ENCODE assay signal across 4 fruit fly cellular contexts in genomic region chr2L:1632730-1633172, dm6.
TF ChIP-seq lines count a peak whose summit lies in the region.

No protein-coding gene starts in this region.

- no peak for TF ChIP-seq CTCF in whole organism, embryonic (GFP tag; optimal IDR thresholded peaks at IDR 0.05; lab: Kevin White, UChicago)

TF ChIP-seq in whole organism, embryonic, 481 proteins besides CTCF, POLR2A, EP300 and RAD21 (continues in another document):
- TF ChIP-seq az2 (GFP tag; optimal IDR thresholded peaks at IDR 0.05; lab: Kevin White, UChicago) (peak; percentile 93), Dfd (GFP tag; optimal IDR thresholded peaks at IDR 0.05; lab: Kevin White, UChicago) (peak in 1 of 2 experiments; percentile 72), z (GFP tag; IDR thresholded peaks at IDR 0.05; lab: Robert Waterston, UW) (0 out of 3 replicates have a peak, but pooled peaks have one; percentile 56), kah (GFP tag; optimal IDR thresholded peaks at IDR 0.05; lab: Kevin White, UChicago) (peak; percentile 69), bbx (GFP tag; IDR thresholded peaks at IDR 0.05; lab: Robert Waterston, UW; ENCODE audit: partially characterized antibody) (no peak), Sry-δ (GFP tag; optimal IDR thresholded peaks at IDR 0.05; lab: Kevin White, UChicago) (peak; percentile 75), jumu (GFP tag; optimal IDR thresholded peaks at IDR 0.05; lab: Kevin White, UChicago) (peak; percentile 81), Mad (GFP tag; optimal IDR thresholded peaks at IDR 0.05; lab: Kevin White, UChicago) (peak; percentile 91), HLH54F (GFP tag; optimal IDR thresholded peaks at IDR 0.05; lab: Kevin White, UChicago) (peak; percentile 95), sens (GFP tag; lab: Kevin White, UChicago) (peak; percentile 99), lbe (GFP tag; optimal IDR thresholded peaks at IDR 0.05; lab: Kevin White, UChicago) (no peak), CG2889 (GFP tag; IDR thresholded peaks at IDR 0.05; lab: Robert Waterston, UW) (peak; percentile 96), CG10321 (GFP tag; IDR thresholded peaks at IDR 0.05; lab: Robert Waterston, UW) (peak; percentile 87), crol (GFP tag; IDR thresholded peaks at IDR 0.05; lab: Robert Waterston, UW) (peak; percentile 67), CG30020 (tag; optimal IDR thresholded peaks at IDR 0.05; lab: Kevin White, UChicago) (peak; percentile 65), CG12071 (GFP tag; optimal IDR thresholded peaks at IDR 0.05; lab: Kevin White, UChicago) (peak; percentile 90), CG8924 (tag; optimal IDR thresholded peaks at IDR 0.05; lab: Kevin White, UChicago) (peak; percentile 90), pfk (GFP tag; optimal IDR thresholded peaks at IDR 0.05; lab: Kevin White, UChicago) (no peak), CG11456 (GFP tag; IDR thresholded peaks at IDR 0.05; lab: Robert Waterston, UW) (peak; percentile 99), YL-1 (GFP tag; optimal IDR thresholded peaks at IDR 0.05; lab: Kevin White, UChicago) (peak; percentile 51), Atf6 (GFP tag; IDR thresholded peaks at IDR 0.05; lab: Robert Waterston, UW) (peak; percentile 99), Spps (tag; optimal IDR thresholded peaks at IDR 0.05; lab: Kevin White, UChicago) (no peak), Dek (tag; optimal IDR thresholded peaks at IDR 0.05; lab: Kevin White, UChicago) (peak; percentile 95)

TF ChIP-seq in whole organism, prepupa, 60 proteins besides CTCF, POLR2A, EP300 and RAD21 (continues in another document):
- TF ChIP-seq Gug (GFP tag; IDR thresholded peaks at IDR 0.05; lab: Robert Waterston, UW) (peak; percentile 70), CG11294 (GFP tag; IDR thresholded peaks at IDR 0.05; lab: Robert Waterston, UW) (peak; percentile 85), esn (GFP tag; optimal IDR thresholded peaks at IDR 0.05; lab: Kevin White, UChicago) (no peak), CG10631 (GFP tag; optimal IDR thresholded peaks at IDR 0.05; lab: Kevin White, UChicago) (peak; percentile 17), Ets21C (GFP tag; optimal IDR thresholded peaks at IDR 0.05; lab: Kevin White, UChicago) (no peak), ss (GFP tag; optimal IDR thresholded peaks at IDR 0.05; lab: Kevin White, UChicago) (no peak), dac (GFP tag; optimal IDR thresholded peaks at IDR 0.05; lab: Kevin White, UChicago) (no peak), CG31627 (GFP tag; optimal IDR thresholded peaks at IDR 0.05; lab: Kevin White, UChicago) (peak; percentile 6), net (GFP tag; optimal IDR thresholded peaks at IDR 0.05; lab: Kevin White, UChicago) (no peak), CG1621 (tag; optimal IDR thresholded peaks at IDR 0.05; lab: Kevin White, UChicago) (no peak), Hr4 (GFP tag; optimal IDR thresholded peaks at IDR 0.05; lab: Kevin White, UChicago) (peak; percentile 51), Sox15 (GFP tag; optimal IDR thresholded peaks at IDR 0.05; lab: Kevin White, UChicago) (no peak), CG4318 (GFP tag; optimal IDR thresholded peaks at IDR 0.05; lab: Kevin White, UChicago) (peak; percentile 38), OdsH (GFP tag; optimal IDR thresholded peaks at IDR 0.05; lab: Kevin White, UChicago) (peak; percentile 50), salr (GFP tag; optimal IDR thresholded peaks at IDR 0.05; lab: Kevin White, UChicago) (no peak), CG6854 (GFP tag; optimal IDR thresholded peaks at IDR 0.05; lab: Kevin White, UChicago) (no peak), CG6163 (GFP tag; IDR thresholded peaks at IDR 0.05; lab: Robert Waterston, UW) (peak; percentile 82), Sox14 (GFP tag; optimal IDR thresholded peaks at IDR 0.05; lab: Kevin White, UChicago) (peak; percentile 1), achi (GFP tag; optimal IDR thresholded peaks at IDR 0.05; lab: Kevin White, UChicago) (peak; percentile 39), eg (GFP tag; IDR thresholded peaks at IDR 0.05; lab: Robert Waterston, UW) (peak; percentile 89), CG6808 (GFP tag; optimal IDR thresholded peaks at IDR 0.05; lab: Kevin White, UChicago) (no peak), Eip78C (GFP tag; lab: Kevin White, UChicago) (peak; percentile 60), Lpt (GFP tag; optimal IDR thresholded peaks at IDR 0.05; lab: Kevin White, UChicago) (peak; percentile 33), CG6792 (GFP tag; optimal IDR thresholded peaks at IDR 0.05; lab: Kevin White, UChicago) (no peak), CG7368 (GFP tag; optimal IDR thresholded peaks at IDR 0.05; lab: Kevin White, UChicago) (no peak)

TF ChIP-seq in whole organism, pupa, 21 proteins besides CTCF, POLR2A, EP300 and RAD21:
- peak; percentile 77 for TF ChIP-seq CG10348 (GFP tag; IDR thresholded peaks at IDR 0.05; lab: Robert Waterston, UW)
- TF ChIP-seq Ets98B (GFP tag; IDR thresholded peaks at IDR 0.05; lab: Robert Waterston, UW) = peak; percentile 83
- no peak for TF ChIP-seq CG9948 (tag; optimal IDR thresholded peaks at IDR 0.05; lab: Kevin White, UChicago)
- no peak for TF ChIP-seq CG8159 (tag; optimal IDR thresholded peaks at IDR 0.05; lab: Kevin White, UChicago)
- no peak for TF ChIP-seq EcR (GFP tag; optimal IDR thresholded peaks at IDR 0.05; lab: Kevin White, UChicago)
- TF ChIP-seq fd96Ca (GFP tag; IDR thresholded peaks at IDR 0.05; lab: Robert Waterston, UW) = peak; percentile 75
- peak; percentile 31 for TF ChIP-seq CG8301 (tag; optimal IDR thresholded peaks at IDR 0.05; lab: Kevin White, UChicago)
- TF ChIP-seq CG17806 (tag; optimal IDR thresholded peaks at IDR 0.05; lab: Kevin White, UChicago) = no peak
- no peak for TF ChIP-seq Snoo (tag; optimal IDR thresholded peaks at IDR 0.05; lab: Kevin White, UChicago)
- TF ChIP-seq CG15710 (tag; optimal IDR thresholded peaks at IDR 0.05; lab: Kevin White, UChicago) = no peak
- peak; percentile 32 for TF ChIP-seq CG14655 (GFP tag; optimal IDR thresholded peaks at IDR 0.05; lab: Kevin White, UChicago)
- peak; percentile 75; the same call in 1 of the 2 replicates for TF ChIP-seq CG12605 (GFP tag; IDR thresholded peaks at IDR 0.05; lab: Robert Waterston, UW)
- TF ChIP-seq rn (GFP tag; IDR thresholded peaks at IDR 0.05; lab: Robert Waterston, UW) = 0 out of 2 replicates have a peak, but pooled peaks have one; percentile 3
- no peak for TF ChIP-seq CG34367 (tag; optimal IDR thresholded peaks at IDR 0.05; lab: Kevin White, UChicago)
- TF ChIP-seq gl (tag; optimal IDR thresholded peaks at IDR 0.05; lab: Kevin White, UChicago) = no peak
- no peak for TF ChIP-seq Pif1A (GFP tag; optimal IDR thresholded peaks at IDR 0.05; lab: Kevin White, UChicago)
- peak; percentile 87 for TF ChIP-seq CG4496 (GFP tag; IDR thresholded peaks at IDR 0.05; lab: Robert Waterston, UW)
- TF ChIP-seq CG32121 (GFP tag; IDR thresholded peaks at IDR 0.05; lab: Robert Waterston, UW) = peak; percentile 85; the same call in 1 of the 2 replicates
- no peak for TF ChIP-seq Pif1B (GFP tag; optimal IDR thresholded peaks at IDR 0.05; lab: Kevin White, UChicago)
- no peak for TF ChIP-seq CG13204 (GFP tag; optimal IDR thresholded peaks at IDR 0.05; lab: Kevin White, UChicago)
- TF ChIP-seq D1 (tag; optimal IDR thresholded peaks at IDR 0.05; lab: Kevin White, UChicago) = no peak
TF ChIP-seq in whole organism, pupa: peak in this region for 9.

TF ChIP-seq in whole organism, wandering third instar larva, 38 proteins besides CTCF, POLR2A, EP300 and RAD21:
- peak; percentile 3 for TF ChIP-seq Vsx2 (GFP tag; optimal IDR thresholded peaks at IDR 0.05; lab: Kevin White, UChicago; ENCODE audit: partially characterized antibody)
- TF ChIP-seq Myc (optimal IDR thresholded peaks at IDR 0.05; lab: Kevin White, UChicago) = no peak
- peak; percentile 6 for TF ChIP-seq fru (GFP tag; optimal IDR thresholded peaks at IDR 0.05; lab: Kevin White, UChicago)
- TF ChIP-seq sv (GFP tag; optimal IDR thresholded peaks at IDR 0.05; lab: Kevin White, UChicago) = peak; percentile 96
- no peak for TF ChIP-seq N (GFP tag; optimal IDR thresholded peaks at IDR 0.05; lab: Kevin White, UChicago)
- no peak for TF ChIP-seq psq (GFP tag; optimal IDR thresholded peaks at IDR 0.05; lab: Kevin White, UChicago)
- TF ChIP-seq jim (GFP tag; optimal IDR thresholded peaks at IDR 0.05; lab: Kevin White, UChicago) = no peak
- TF ChIP-seq usp (GFP tag; optimal IDR thresholded peaks at IDR 0.05; lab: Kevin White, UChicago) = no peak
- TF ChIP-seq h (GFP tag; optimal IDR thresholded peaks at IDR 0.05; lab: Kevin White, UChicago) = peak; percentile 36
- TF ChIP-seq rgr (GFP tag; optimal IDR thresholded peaks at IDR 0.05; lab: Kevin White, UChicago) = peak; percentile 15
- TF ChIP-seq Dif (GFP tag; optimal IDR thresholded peaks at IDR 0.05; lab: Kevin White, UChicago; ENCODE audit: partially characterized antibody) = no peak
- peak in 1 of 2 experiments; percentile 45 for TF ChIP-seq foxo (GFP tag; optimal IDR thresholded peaks at IDR 0.05; lab: Kevin White, UChicago)
- TF ChIP-seq CrebA (GFP tag; optimal IDR thresholded peaks at IDR 0.05; lab: Kevin White, UChicago; ENCODE audit: borderline replicate concordance) = no peak

Comparison
In these comparisons a context has a peak if more than half of its experiments do, and no peak if none do; other contexts are left out.
1. Of the 7 proteins assayed by ChIP-seq in both whole organism, embryonic and whole organism, prepupa: peak only in whole organism, embryonic: Blimp-1, CG16779, CG6854 and Sox102F; only in whole organism, prepupa: Hr39 and Lpt; in both: Gug; in neither: 0.